Worm (Caenorhabditis elegans) whole organism, L1 larva: ENCODE data around the gene F29B9.12.

Source experiments
- aly-2 ChIP-seq: fragments of 150-350 bp; optimal IDR thresholded peaks from 2 replicates; lab custom pipeline; 2014; ENCODE audit warnings: missing biosample characterization, missing genetic modification characterization
- ama-1 ChIP-seq: fragments of 150-350 bp; optimal IDR thresholded peaks from 2 replicates; lab custom pipeline; 2014
- ceh-8 ChIP-seq: fragments of 200-800 bp; sonication (Bioruptor generic); optimal IDR thresholded peaks from 2 replicates; lab custom pipeline; 2018; ENCODE audit warnings: mild to moderate bottlenecking, missing genetic modification characterization, moderate library complexity, missing compliant biosample characterization
- dpl-1 ChIP-seq, 3 experiments: fragments of 150-350 bp in 2 of 3; sonication (generic microtip) in 1 of 3; optimal IDR thresholded peaks; 2 replicates each; lab custom pipeline; 2014 to 2017; ENCODE audit warnings: missing biosample characterization in 3 of 3, missing genetic modification characterization in 3 of 3, missing genetic modification reagents in 3 of 3
- dsc-1 ChIP-seq: sonication (generic microtip); optimal IDR thresholded peaks from 2 replicates; lab custom pipeline; 2016; ENCODE audit warnings: mild to moderate bottlenecking, missing genetic modification characterization, missing compliant biosample characterization
- efl-1 ChIP-seq, 4 experiments: fragments of 150-350 bp; optimal IDR thresholded peaks in 3 of 4; peaks in 1 of 4; 1 replicate in 1 of 4; 2 replicates in 3 of 4; lab custom pipeline; 2014; ENCODE audit warnings: missing biosample characterization in 2 of 4, missing genetic modification characterization in 2 of 4, missing genetic modification reagents in 2 of 4
- egl-27 ChIP-seq, 2 experiments: fragments of 150-350 bp in 1 of 2; sonication (generic microtip); optimal IDR thresholded peaks; 3 replicates each; lab custom pipeline; 2017 to 2018; ENCODE audit warnings: missing biosample characterization in 2 of 2, missing genetic modification characterization in 2 of 2, missing genetic modification reagents in 2 of 2
- elt-2 ChIP-seq: sonication (generic microtip); optimal IDR thresholded peaks from 2 replicates; lab custom pipeline; 2016; ENCODE audit warnings: missing genetic modification characterization, mild to moderate bottlenecking, inconsistent platforms, missing compliant biosample characterization, missing genetic modification reagents
- ets-5 ChIP-seq: fragments of 200-800 bp; sonication (Bioruptor generic); IDR thresholded peaks from 2 replicates; pipeline ENCODE4 v1.3.6; 2022; ENCODE audit warnings: missing genetic modification characterization, missing compliant biosample characterization
- fkh-10 ChIP-seq: sonication (generic microtip); optimal IDR thresholded peaks from 2 replicates; lab custom pipeline; 2017; ENCODE audit warnings: missing biosample characterization, missing genetic modification reagents, missing genetic modification characterization
- fkh-4 ChIP-seq: sonication (generic microtip); optimal IDR thresholded peaks from 2 replicates; lab custom pipeline; 2016; ENCODE audit warnings: missing compliant biosample characterization, missing genetic modification characterization, borderline replicate concordance
- fkh-8 ChIP-seq: sonication (generic microtip); optimal IDR thresholded peaks from 2 replicates; lab custom pipeline; 2016; ENCODE audit warnings: mild to moderate bottlenecking, missing genetic modification characterization, missing compliant biosample characterization
- fos-1 ChIP-seq: fragments of 150-350 bp; optimal IDR thresholded peaks from 2 replicates; lab custom pipeline; 2014; ENCODE audit warnings: missing biosample characterization, missing genetic modification characterization
- grh-1 ChIP-seq: fragments of 200-800 bp; sonication (Bioruptor generic); IDR thresholded peaks from 2 replicates; pipeline ENCODE4 v1.3.6; 2022; ENCODE audit warnings: missing genetic modification reagents, missing genetic modification characterization, missing compliant biosample characterization
- hlh-17 ChIP-seq: fragments of 200-800 bp; sonication (Bioruptor generic); optimal IDR thresholded peaks from 2 replicates; lab custom pipeline; 2018; ENCODE audit warnings: missing genetic modification characterization, mild to moderate bottlenecking, missing compliant biosample characterization, moderate library complexity, borderline replicate concordance
- hlh-4 ChIP-seq: sonication (generic microtip); optimal IDR thresholded peaks from 2 replicates; lab custom pipeline; 2016; ENCODE audit warnings: mild to moderate bottlenecking, missing genetic modification characterization, missing compliant biosample characterization
- irx-1 ChIP-seq: sonication (generic microtip); optimal IDR thresholded peaks from 2 replicates; lab custom pipeline; 2016; ENCODE audit warnings: missing genetic modification characterization, missing compliant biosample characterization
- isw-1 ChIP-seq: fragments of 200-800 bp; sonication (Bioruptor generic); IDR thresholded peaks from 2 replicates; pipeline ENCODE4 v1.3.6; 2022; ENCODE audit warnings: missing genetic modification characterization, missing compliant biosample characterization
- lin-35 ChIP-seq, 2 experiments: fragments of 150-350 bp; optimal IDR thresholded peaks; 2 replicates each; lab custom pipeline; 2014; ENCODE audit warnings: missing biosample characterization in 2 of 2, missing genetic modification characterization in 2 of 2, missing genetic modification reagents in 2 of 2
- lsy-2 ChIP-seq, 2 experiments: fragments of 150-350 bp; optimal IDR thresholded peaks; 2 replicates each; lab custom pipeline; 2014; ENCODE audit warnings: missing biosample characterization in 2 of 2, missing genetic modification characterization in 2 of 2
- mab-9 ChIP-seq: fragments of 200-800 bp; sonication (Bioruptor generic); IDR thresholded peaks from 2 replicates; pipeline ENCODE4 v1.3.6; 2022; ENCODE audit warnings: missing genetic modification reagents, missing genetic modification characterization, missing compliant biosample characterization
- nhr-47 ChIP-seq: sonication (generic microtip); optimal IDR thresholded peaks from 2 replicates; lab custom pipeline; 2016; ENCODE audit warnings: mild to moderate bottlenecking, missing genetic modification characterization, moderate library complexity, missing compliant biosample characterization
- nhr-71 ChIP-seq: sonication (generic microtip); optimal IDR thresholded peaks from 2 replicates; lab custom pipeline; 2016; ENCODE audit warnings: mild to moderate bottlenecking, missing genetic modification characterization, moderate library complexity, missing compliant biosample characterization
- nhr-76 ChIP-seq: sonication (generic microtip); optimal IDR thresholded peaks from 2 replicates; lab custom pipeline; 2017; ENCODE audit warnings: missing biosample characterization, missing genetic modification characterization
- nhr-77 ChIP-seq: fragments of 150-350 bp; optimal IDR thresholded peaks from 2 replicates; lab custom pipeline; 2014; ENCODE audit warnings: missing biosample characterization, missing genetic modification characterization
- nhr-84 ChIP-seq: sonication (generic microtip); optimal IDR thresholded peaks from 2 replicates; lab custom pipeline; 2017; ENCODE audit warnings: missing biosample characterization, missing genetic modification characterization
- nhr-90 ChIP-seq: sonication (generic microtip); optimal IDR thresholded peaks from 2 replicates; lab custom pipeline; 2016; ENCODE audit warnings: mild to moderate bottlenecking, missing genetic modification characterization, missing compliant biosample characterization; ENCODE audit not compliant: poor library complexity
- rnt-1 ChIP-seq: sonication (generic microtip); optimal IDR thresholded peaks from 2 replicates; lab custom pipeline; 2016; ENCODE audit warnings: mild to moderate bottlenecking, missing genetic modification characterization, moderate library complexity, missing compliant biosample characterization
- snpc-4 ChIP-seq: fragments of 150-350 bp; optimal IDR thresholded peaks from 2 replicates; lab custom pipeline; 2014; ENCODE audit warnings: missing biosample characterization, missing genetic modification characterization
- sup-37 ChIP-seq: fragments of 200-800 bp; sonication (Bioruptor generic); optimal IDR thresholded peaks from 2 replicates; lab custom pipeline; 2018; ENCODE audit warnings: mild to moderate bottlenecking, missing genetic modification characterization, missing compliant biosample characterization
- tbx-2 ChIP-seq: sonication (generic microtip); optimal IDR thresholded peaks from 2 replicates; lab custom pipeline; 2016; ENCODE audit warnings: missing genetic modification characterization, missing compliant biosample characterization
- unc-130 ChIP-seq: fragments of 150-350 bp; optimal IDR thresholded peaks from 2 replicates; lab custom pipeline; 2017; ENCODE audit warnings: missing biosample characterization, missing genetic modification characterization, inconsistent platforms
- unc-62 ChIP-seq: fragments of 150-350 bp; optimal IDR thresholded peaks from 2 replicates; lab custom pipeline; 2014; ENCODE audit warnings: missing biosample characterization, missing genetic modification reagents, missing genetic modification characterization
- unc-86 ChIP-seq: sonication (generic microtip); optimal IDR thresholded peaks from 2 replicates; lab custom pipeline; 2016; ENCODE audit warnings: missing genetic modification characterization, missing compliant biosample characterization
- unc-98 ChIP-seq: fragments of 200-800 bp; sonication (Bioruptor generic); IDR thresholded peaks from 2 replicates; pipeline ENCODE4 v1.3.6; 2022; ENCODE audit warnings: missing genetic modification characterization, missing compliant biosample characterization
- xbp-1 ChIP-seq: sonication (generic microtip); optimal IDR thresholded peaks from 2 replicates; lab custom pipeline; 2016; ENCODE audit warnings: missing genetic modification characterization, missing compliant biosample characterization
- zag-1 ChIP-seq: fragments of 150-350 bp; optimal IDR thresholded peaks from 2 replicates; lab custom pipeline; 2014; ENCODE audit warnings: missing biosample characterization, missing genetic modification characterization
- zip-4 ChIP-seq: fragments of 200-800 bp; sonication (Bioruptor generic); optimal IDR thresholded peaks from 2 replicates; lab custom pipeline; 2018; ENCODE audit warnings: mild to moderate bottlenecking, missing genetic modification characterization, moderate library complexity, missing compliant biosample characterization
- ztf-4 ChIP-seq: fragments of 150-350 bp; optimal IDR thresholded peaks from 2 replicates; lab custom pipeline; 2014; ENCODE audit warnings: missing biosample characterization, missing genetic modification characterization

F29B9.12 gene

ce11 chrIV:4655979-4656378 lies 13.4 kb upstream of the F29B9.12 start:
- TF ChIP-seq elt-2 (tag; lab: Kevin White, UChicago) (no peak), aly-2 (tag; lab: Kevin White, UChicago) (no peak), unc-86 (tag; lab: Kevin White, UChicago) (no peak), ceh-8 (GFP tag; lab: Kevin White, UChicago) (peak; percentile 19)

- TF ChIP-seq ceh-8 (GFP tag; lab: Kevin White, UChicago), result no peak
- no peak for TF ChIP-seq efl-1 (optimal IDR thresholded peaks at IDR 0.05; lab: Kevin White, UChicago)
- TF ChIP-seq efl-1 (GFP tag; optimal IDR thresholded peaks at IDR 0.05 in 1 of 2; lab: Kevin White, UChicago), result peak in 1 of 2 experiments; percentile 67
These were observed 13.0 kb upstream of the F29B9.12 start for ce11 chrIV:4656380-4656779.

ce11 chrIV:4657874-4658273 lies 11.5 kb upstream of the F29B9.12 start, which contains the start of gene col-111:
TSS of gene col-111 (minus strand) at chrIV:4657974.
- TF ChIP-seq efl-1 (optimal IDR thresholded peaks at IDR 0.05; lab: Kevin White, UChicago) (no peak), efl-1 (GFP tag; optimal IDR thresholded peaks at IDR 0.05 in 1 of 2; lab: Kevin White, UChicago) (peak in 1 of 2 experiments; percentile 55), ets-5 (GFP tag; lab: Robert Waterston, UW) (no peak)
- TF ChIP-seq, all 84 proteins: peak for 1

ce11 chrIV:4659277-4659676 lies 10.1 kb upstream of the F29B9.12 start, which contains the start of gene mrps-21:
TSS of gene mrps-21 (minus strand) at chrIV:4659517.
- TF ChIP-seq sup-37 (GFP tag; lab: Kevin White, UChicago) (no peak), mab-9 (GFP tag; lab: Robert Waterston, UW) (no peak), isw-1 (GFP tag; lab: Robert Waterston, UW) (no peak), zip-4 (GFP tag; lab: Kevin White, UChicago) (no peak), xbp-1 (no peak), hlh-4 (tag; lab: Kevin White, UChicago) (no peak), nhr-71 (tag; lab: Kevin White, UChicago) (peak; percentile 25), nhr-76 (tag; lab: Kevin White, UChicago) (no peak), ama-1 (peak; percentile 13), unc-130 (tag; lab: Kevin White, UChicago) (no peak), fkh-10 (GFP tag; lab: Kevin White, UChicago) (no peak)

- TF ChIP-seq efl-1 (optimal IDR thresholded peaks at IDR 0.05; lab: Kevin White, UChicago) (peak; percentile 87 to 91), efl-1 (GFP tag; optimal IDR thresholded peaks at IDR 0.05 in 1 of 2; lab: Kevin White, UChicago) (peak; percentile 68 to 97), unc-86 (tag; lab: Kevin White, UChicago) (peak; percentile 94), irx-1 (tag; lab: Kevin White, UChicago) (peak; percentile 82), lsy-2 (tag; optimal IDR thresholded peaks at IDR 0.05; lab: Kevin White, UChicago) (peak; percentile 93), fkh-10 (GFP tag; lab: Kevin White, UChicago) (peak; percentile 85), egl-27 (tag; optimal IDR thresholded peaks at IDR 0.05; lab: Kevin White, UChicago) (peak in 1 of 2 experiments; percentile 15), nhr-90 (tag; lab: Kevin White, UChicago) (peak; percentile 97), fos-1 (tag; lab: Kevin White, UChicago) (peak; percentile 79), unc-130 (tag; lab: Kevin White, UChicago) (peak; percentile 94), nhr-84 (tag; lab: Kevin White, UChicago) (peak; percentile 27), ztf-4 (tag; lab: Kevin White, UChicago) (peak; percentile 79), rnt-1 (peak; percentile 95), snpc-4 (tag; lab: Kevin White, UChicago) (peak; percentile 33), dsc-1 (tag; lab: Kevin White, UChicago) (peak; percentile 94), isw-1 (GFP tag; lab: Robert Waterston, UW) (peak; percentile 93), unc-98 (GFP tag; lab: Robert Waterston, UW) (peak; percentile 98), ets-5 (GFP tag; lab: Robert Waterston, UW) (no peak), tbx-2 (tag; lab: Kevin White, UChicago) (peak; percentile 98), fkh-8 (peak; percentile 99), unc-62 (GFP tag; lab: Kevin White, UChicago) (no peak), grh-1 (GFP tag; lab: Robert Waterston, UW) (peak; percentile 74), nhr-47 (tag; lab: Kevin White, UChicago) (peak; percentile 96), fkh-4 (peak; percentile 81), nhr-71 (tag; lab: Kevin White, UChicago) (peak; percentile 98), hlh-17 (GFP tag; lab: Kevin White, UChicago) (no peak), zag-1 (tag; lab: Kevin White, UChicago) (peak; percentile 49), dpl-1 (GFP tag; optimal IDR thresholded peaks at IDR 0.05; lab: Kevin White, UChicago) (peak; percentile 72 to 78 (median 77)), nhr-77 (peak; percentile 68), lin-35 (GFP tag; optimal IDR thresholded peaks at IDR 0.05; lab: Kevin White, UChicago) (peak; percentile 80 to 87), sup-37 (GFP tag; lab: Kevin White, UChicago) (peak; percentile 68)
These were observed 8.9 kb upstream of the F29B9.12 start, which contains the start of the genes F29B9.11 and jmjd-1.2 for ce11 chrIV:4660151-4661041. TSS of gene F29B9.11 (minus strand) at chrIV:4660201. TSS of gene jmjd-1.2 (plus strand) at chrIV:4660991.
